Fruit fly (Drosophila melanogaster): Measurements from ENCODE around the gene Jig.

The Jig gene

dm6 chr3R:14542038-14542437 is 18.7 kb upstream of the Jig start (continued):
- TF ChIP-seq CG16779 (GFP tag; IDR thresholded peaks at IDR 0.05) (no peak), CG17359 (tag; optimal IDR thresholded peaks at IDR 0.05) (no peak), inv (GFP tag; IDR thresholded peaks at IDR 0.05; ENCODE audit: partially characterized antibody) (no peak), Max (GFP tag; optimal IDR thresholded peaks at IDR 0.05) (no peak), pan (optimal IDR thresholded peaks at IDR 0.05) (no peak), pan (GFP tag; optimal IDR thresholded peaks at IDR 0.05 in 1 of 2, IDR thresholded peaks at IDR 0.05 in 1 of 2) (peak in 1 of 2 experiments; percentile 38), CG17328 (GFP tag; IDR thresholded peaks at IDR 0.05) (peak; percentile 26; the same call in 1 of the 2 replicates), ttk (GFP tag; IDR thresholded peaks at IDR 0.05) (no peak), CG1024 (GFP tag; IDR thresholded peaks at IDR 0.05) (no peak), CG16863 (GFP tag; optimal IDR thresholded peaks at IDR 0.05) (no peak), ase (GFP tag; IDR thresholded peaks at IDR 0.05) (no peak), CG18476 (GFP tag; optimal IDR thresholded peaks at IDR 0.05) (no peak), psq (GFP tag; optimal IDR thresholded peaks at IDR 0.05) (no peak), CG14667 (GFP tag; IDR thresholded peaks at IDR 0.05) (no peak), Ets65A (GFP tag) (no peak), wor (GFP tag; IDR thresholded peaks at IDR 0.05) (no peak), Rfx (GFP tag; IDR thresholded peaks at IDR 0.05) (no peak), pb (GFP tag; optimal IDR thresholded peaks at IDR 0.05) (no peak), nerfin-2 (GFP tag; IDR thresholded peaks at IDR 0.05; ENCODE audit: partially characterized antibody) (no peak), CG18764 (GFP tag; optimal IDR thresholded peaks at IDR 0.05) (no peak), CG33557 (GFP tag; optimal IDR thresholded peaks at IDR 0.05) (no peak), CG15514 (GFP tag; optimal IDR thresholded peaks at IDR 0.05) (peak; percentile 5), sens (GFP tag) (no peak), CG10959 (GFP tag; IDR thresholded peaks at IDR 0.05) (no peak), dmrt99B (tag; optimal IDR thresholded peaks at IDR 0.05) (peak; percentile 51), CG14710 (tag; optimal IDR thresholded peaks at IDR 0.05) (no peak)

- TF ChIP-seq psq (GFP tag; optimal IDR thresholded peaks at IDR 0.05) (no peak), slou (GFP tag; optimal IDR thresholded peaks at IDR 0.05) (no peak), dysf (GFP tag; IDR thresholded peaks at IDR 0.05) (0 out of 3 replicates have a peak, but pooled peaks have one; percentile 27), CG14667 (GFP tag; IDR thresholded peaks at IDR 0.05) (no peak), phol (tag; optimal IDR thresholded peaks at IDR 0.05) (no peak), HLH54F (GFP tag; optimal IDR thresholded peaks at IDR 0.05) (no peak), sug (tag; optimal IDR thresholded peaks at IDR 0.05) (no peak), CoRest (tag; optimal IDR thresholded peaks at IDR 0.05) (no peak), Mes4 (GFP tag; optimal IDR thresholded peaks at IDR 0.05) (no peak), fru (optimal IDR thresholded peaks at IDR 0.05) (no peak), CG7271 (tag; optimal IDR thresholded peaks at IDR 0.05) (no peak), CG30431 (GFP tag; optimal IDR thresholded peaks at IDR 0.05) (no peak), CG13624 (GFP tag; optimal IDR thresholded peaks at IDR 0.05) (no peak), GATAe (GFP tag; conservative IDR thresholded peaks at IDR 0.05) (no peak), dmrt99B (tag; optimal IDR thresholded peaks at IDR 0.05) (peak; percentile 20), row (GFP tag; IDR thresholded peaks at IDR 0.05) (peak; percentile 62), CG17612 (GFP tag; IDR thresholded peaks at IDR 0.05) (no peak), HLHmδ (GFP tag; optimal IDR thresholded peaks at IDR 0.05) (no peak), ssp (GFP tag; IDR thresholded peaks at IDR 0.05) (no peak), bsh (GFP tag; optimal IDR thresholded peaks at IDR 0.05) (no peak), Gug (GFP tag; IDR thresholded peaks at IDR 0.05) (no peak), CG18599 (GFP tag; optimal IDR thresholded peaks at IDR 0.05) (peak; percentile 50), Sox102F (GFP tag; optimal IDR thresholded peaks at IDR 0.05) (no peak), gem (tag; optimal IDR thresholded peaks at IDR 0.05) (peak; percentile 9), CG34422 (GFP tag; IDR thresholded peaks at IDR 0.05) (no peak), h (optimal IDR thresholded peaks at IDR 0.05) (no peak), dmrt11E (tag; optimal IDR thresholded peaks at IDR 0.05) (no peak), Fer1 (GFP tag; optimal IDR thresholded peaks at IDR 0.05) (peak; percentile 23), zfh1 (GFP tag; IDR thresholded peaks at IDR 0.05) (no peak), CG17912 (GFP tag; optimal IDR thresholded peaks at IDR 0.05) (no peak)
These were observed 12.0 kb upstream of the Jig start for dm6 chr3R:14548752-14549151.
